Fruit fly (Drosophila melanogaster) whole organism, larva: Measurements from ENCODE around the gene MCU.
A peak's percentile ranks its signal among the peaks of the same experiment; 100 is the strongest.

Source experiments
- noc ChIP-seq: fragments of 200-800 bp; sonication (Bioruptor generic); optimal IDR thresholded peaks from 3 replicates; lab custom pipeline; 2019; ENCODE audit warnings: missing biosample characterization, mild to moderate bottlenecking, missing genetic modification characterization, moderate library complexity

The MCU gene

DNA sequence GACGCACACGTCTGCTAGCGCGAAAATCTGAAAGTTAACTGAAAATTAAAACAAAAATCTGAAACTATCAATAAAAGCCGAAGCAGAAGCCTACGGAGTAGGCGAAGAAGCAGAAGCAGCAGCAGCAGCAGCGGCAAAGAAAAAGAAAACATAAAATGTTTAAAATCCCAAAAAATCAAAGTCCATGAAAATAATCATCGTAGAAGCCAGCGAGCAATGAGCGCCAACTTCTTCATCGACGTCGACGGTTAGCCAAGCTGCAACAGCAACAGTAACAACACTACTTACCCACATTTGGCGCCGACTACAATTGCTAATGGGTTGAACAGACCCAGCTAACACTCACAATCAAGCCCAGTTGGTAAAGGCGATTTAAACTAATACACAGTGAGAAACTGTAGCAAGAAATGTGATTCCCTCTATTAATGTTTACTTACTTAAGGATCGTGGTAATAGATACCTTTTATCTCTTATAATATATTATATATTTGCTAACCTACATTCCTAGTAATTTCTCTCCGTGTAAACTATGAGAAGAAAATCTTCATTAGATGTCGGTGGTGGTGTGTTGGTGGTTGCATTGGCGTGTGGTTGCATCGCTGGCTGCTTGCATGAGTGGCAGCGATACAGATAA lies 39.0 kb downstream of the MCU start, which contains the start of gene jv:
TSS of gene jv (minus strand) at position 51 of the 634 bp plus-strand sequence.
- no peak for TF ChIP-seq noc (tag; lab: Kevin White, UChicago)

DNA sequence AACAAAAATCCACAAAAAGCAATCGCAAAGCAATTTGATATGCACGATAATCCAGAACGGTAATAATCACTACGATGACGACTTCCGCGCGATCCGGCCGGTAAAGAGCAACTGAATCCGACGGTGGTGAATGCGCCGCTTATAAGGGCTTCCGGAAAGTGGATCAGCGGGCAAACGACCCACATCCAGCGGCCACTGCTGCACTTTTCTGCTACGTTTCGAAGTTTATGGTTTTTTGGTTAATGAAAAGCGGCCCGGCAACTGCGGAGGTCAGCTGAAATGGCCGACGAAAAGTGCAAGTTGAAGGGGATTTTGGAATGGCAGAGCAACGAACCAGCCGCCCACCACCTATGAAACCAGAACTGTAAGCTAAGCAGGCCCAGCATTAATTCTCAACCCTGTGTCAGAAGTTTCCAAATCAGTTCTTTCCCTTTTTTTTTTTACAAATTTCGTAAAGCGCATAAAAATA lies 52.8 kb downstream of the MCU start, which contains the start of the genes ndl and Rexo5:
TSS of gene ndl (minus strand) at position 101 of the 469 bp plus-strand sequence.
TSS of gene Rexo5 (plus strand) at position 419 of the 469 bp plus-strand sequence.
- TF ChIP-seq noc (tag; lab: Kevin White, UChicago): no peak

DNA sequence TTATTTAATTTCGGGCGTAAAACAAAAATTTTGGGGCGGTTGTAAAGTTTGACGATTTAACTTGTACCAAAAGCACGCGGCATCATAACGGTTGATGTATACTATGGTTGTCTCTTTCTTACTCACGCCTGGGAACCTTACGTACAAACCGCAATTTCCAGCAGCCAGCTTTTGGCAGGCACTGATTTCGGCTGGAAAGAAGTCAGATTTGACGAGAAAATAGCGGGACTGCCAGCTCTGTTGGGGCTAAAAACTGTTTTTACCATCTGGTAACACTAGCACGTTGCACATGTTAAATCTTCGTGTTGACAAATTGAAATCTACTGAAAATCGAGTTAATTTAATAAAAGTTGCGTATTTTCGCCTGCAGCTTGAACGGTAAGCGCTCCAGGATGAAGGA lies 55.4 kb downstream of the MCU start, which contains the start of gene zpg:
TSS of gene zpg (minus strand) at position 108 of the 400 bp plus-strand sequence.
- TF ChIP-seq noc (tag; lab: Kevin White, UChicago): no peak

DNA sequence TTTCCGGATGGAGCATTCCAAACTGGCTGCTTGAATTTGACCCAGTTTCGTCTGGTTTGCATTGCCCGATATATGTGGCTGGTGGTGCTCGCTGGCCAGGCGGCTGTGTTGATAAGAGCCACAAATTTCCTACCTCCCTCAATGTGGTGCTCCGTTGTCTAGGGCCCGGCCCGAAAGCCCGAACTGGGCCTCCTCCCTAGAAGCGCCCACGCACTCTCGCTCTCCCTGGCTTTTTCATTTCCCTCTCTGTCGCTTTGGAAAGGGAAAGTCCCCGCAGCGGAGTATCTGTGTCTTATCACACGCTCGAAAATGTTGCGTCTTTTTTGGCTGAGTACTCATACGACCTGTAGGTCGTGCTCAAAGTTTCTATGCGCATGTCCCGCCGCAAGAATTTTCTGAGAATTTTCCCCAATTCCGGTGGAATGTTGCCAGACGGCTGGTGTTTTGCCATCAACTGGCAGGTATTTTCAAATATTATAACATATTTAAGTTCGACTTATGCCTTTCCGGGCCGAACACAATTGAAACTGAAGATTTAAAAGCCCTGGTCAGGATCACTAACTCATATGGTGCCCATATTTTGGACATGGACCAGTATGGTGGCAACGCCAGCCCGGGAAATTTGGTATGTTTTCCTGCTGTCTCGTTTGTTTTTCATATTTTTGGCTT lies 58.5 kb downstream of the MCU start, which contains the start of gene axed:
TSS of gene axed (plus strand) at position 442 of the 669 bp plus-strand sequence.
- TF ChIP-seq noc (tag; lab: Kevin White, UChicago): no peak

- no peak for TF ChIP-seq noc (tag; lab: Kevin White, UChicago)
Observed at dm6 chr3L:6612637-6613036, 62.1 kb downstream of the MCU start.

- TF ChIP-seq noc (tag; lab: Kevin White, UChicago): peak; percentile 16
Observed at dm6 chr3L:6615181-6615580, 64.6 kb downstream of the MCU start.

- TF ChIP-seq noc (tag; lab: Kevin White, UChicago): no peak
Observed at dm6 chr3L:6619060-6619459, 68.5 kb downstream of the MCU start.

dm6 chr3L:6623669-6624204 lies 73.2 kb downstream of the MCU start, which contains the start of gene GluRIA:
Gene GluRIA (plus strand): TSS chr3L:6624032.
- TF ChIP-seq noc (tag; lab: Kevin White, UChicago): no peak
